Worm (Caenorhabditis elegans) whole organism, mixed stage, embryonic: ENCODE measurements around the gene spat-1.

Experiments
- M03D4.4 ChIP-seq: sonication (generic microtip); optimal IDR thresholded peaks from 2 replicates; lab custom pipeline; 2017; ENCODE audit warnings: mild to moderate bottlenecking, missing genetic modification characterization, missing compliant biosample characterization
- blmp-1 ChIP-seq: fragments of 150-350 bp; optimal IDR thresholded peaks from 2 replicates; lab custom pipeline; 2014; ENCODE audit warnings: missing biosample characterization, missing genetic modification characterization
- ceh-39 ChIP-seq: fragments of 150-350 bp; optimal IDR thresholded peaks from 2 replicates; lab custom pipeline; 2014; ENCODE audit warnings: missing biosample characterization, missing genetic modification characterization
- ceh-43 ChIP-seq: fragments of 200-800 bp; sonication (Bioruptor generic); optimal IDR thresholded peaks from 2 replicates; lab custom pipeline; 2018; ENCODE audit warnings: mild to moderate bottlenecking, missing genetic modification characterization, moderate library complexity, missing compliant biosample characterization
- ceh-83 ChIP-seq: fragments of 200-800 bp; sonication (Bioruptor generic); optimal IDR thresholded peaks from 2 replicates; lab custom pipeline; 2018; ENCODE audit warnings: mild to moderate bottlenecking, missing genetic modification characterization, missing compliant biosample characterization
- ces-1 ChIP-seq: fragments of 150-350 bp; optimal IDR thresholded peaks from 2 replicates; lab custom pipeline; 2014; ENCODE audit warnings: missing biosample characterization, missing genetic modification reagents, missing genetic modification characterization
- cnd-1 ChIP-seq: fragments of 200-800 bp; sonication (Bioruptor generic); optimal IDR thresholded peaks from 2 replicates; lab custom pipeline; 2018; ENCODE audit warnings: mild to moderate bottlenecking, missing genetic modification characterization, missing compliant biosample characterization
- drap-1 ChIP-seq: fragments of 200-800 bp; sonication (Bioruptor generic); optimal IDR thresholded peaks from 3 replicates; lab custom pipeline; 2018; ENCODE audit warnings: mild to moderate bottlenecking, missing genetic modification characterization, missing compliant biosample characterization
- elt-1 ChIP-seq: sonication (generic microtip); optimal IDR thresholded peaks from 2 replicates; lab custom pipeline; 2017; ENCODE audit warnings: missing genetic modification characterization, mild to moderate bottlenecking, missing compliant biosample characterization, antibody characterized with exemption, moderate library complexity, borderline replicate concordance; ENCODE audit not compliant: insufficient read depth
- elt-3 ChIP-seq: fragments of 150-350 bp; optimal IDR thresholded peaks from 2 replicates; lab custom pipeline; 2014; ENCODE audit warnings: missing biosample characterization, missing genetic modification characterization
- flh-1 ChIP-seq: fragments of 200-800 bp; sonication (Bioruptor generic); optimal IDR thresholded peaks from 2 replicates; lab custom pipeline; 2018; ENCODE audit warnings: mild to moderate bottlenecking, missing genetic modification characterization, moderate library complexity, missing compliant biosample characterization
- ham-2 ChIP-seq: fragments of 200-800 bp; sonication (Bioruptor generic); optimal IDR thresholded peaks from 2 replicates; lab custom pipeline; 2018; ENCODE audit warnings: mild to moderate bottlenecking, missing genetic modification characterization, missing compliant biosample characterization
- lin-13 ChIP-seq: fragments of 150-350 bp; optimal IDR thresholded peaks from 2 replicates; lab custom pipeline; 2014; ENCODE audit warnings: missing biosample characterization, missing genetic modification characterization
- lin-32 ChIP-seq: fragments of 200-800 bp; sonication (Bioruptor generic); optimal IDR thresholded peaks from 2 replicates; lab custom pipeline; 2018; ENCODE audit warnings: mild to moderate bottlenecking, missing genetic modification characterization, missing compliant biosample characterization
- lsy-2 ChIP-seq: fragments of 150-350 bp; optimal IDR thresholded peaks from 2 replicates; lab custom pipeline; 2014; ENCODE audit warnings: missing biosample characterization, missing genetic modification characterization
- mep-1 ChIP-seq: fragments of 150-350 bp; optimal IDR thresholded peaks from 2 replicates; lab custom pipeline; 2017; ENCODE audit warnings: missing biosample characterization, missing genetic modification reagents, missing genetic modification characterization, inconsistent platforms
- mls-2 ChIP-seq: sonication (generic microtip); optimal IDR thresholded peaks from 2 replicates; lab custom pipeline; 2016; ENCODE audit warnings: mild to moderate bottlenecking, missing genetic modification characterization, moderate library complexity, missing compliant biosample characterization
- nhr-12 ChIP-seq: fragments of 150-350 bp; optimal IDR thresholded peaks from 2 replicates; lab custom pipeline; 2014; ENCODE audit warnings: missing biosample characterization, missing genetic modification characterization
- nhr-2 ChIP-seq: fragments of 150-350 bp; optimal IDR thresholded peaks from 2 replicates; lab custom pipeline; 2014; ENCODE audit warnings: missing biosample characterization, missing genetic modification characterization
- nhr-237 ChIP-seq: fragments of 150-350 bp; optimal IDR thresholded peaks from 2 replicates; lab custom pipeline; 2014; ENCODE audit warnings: missing biosample characterization, missing genetic modification characterization
- nhr-28 ChIP-seq: fragments of 150-350 bp; optimal IDR thresholded peaks from 2 replicates; lab custom pipeline; 2014; ENCODE audit warnings: missing biosample characterization, missing genetic modification characterization
- nhr-76 ChIP-seq: sonication (generic microtip); optimal IDR thresholded peaks from 2 replicates; lab custom pipeline; 2017; ENCODE audit warnings: missing biosample characterization, missing genetic modification characterization
- pha-4 ChIP-seq: fragments of 150-350 bp; optimal IDR thresholded peaks from 2 replicates; lab custom pipeline; 2018; ENCODE audit warnings: missing biosample characterization, missing genetic modification reagents, missing genetic modification characterization
- sem-2 ChIP-seq: fragments of 200-800 bp; sonication (Bioruptor generic); optimal IDR thresholded peaks from 2 replicates; lab custom pipeline; 2018; ENCODE audit warnings: mild to moderate bottlenecking, missing genetic modification characterization, missing compliant biosample characterization
- snpc-4 ChIP-seq: fragments of 150-350 bp; optimal IDR thresholded peaks from 2 replicates; lab custom pipeline; 2014; ENCODE audit warnings: missing biosample characterization, missing genetic modification characterization
- sptf-1 ChIP-seq: sonication (generic microtip); optimal IDR thresholded peaks from 2 replicates; lab custom pipeline; 2017; ENCODE audit warnings: mild to moderate bottlenecking, missing genetic modification characterization, moderate library complexity, missing compliant biosample characterization
- tbx-8 ChIP-seq: fragments of 200-800 bp; sonication (Bioruptor generic); optimal IDR thresholded peaks from 2 replicates; lab custom pipeline; 2018; ENCODE audit warnings: mild to moderate bottlenecking, missing genetic modification characterization, moderate library complexity, missing compliant biosample characterization
- unc-120 ChIP-seq: sonication (generic microtip); optimal IDR thresholded peaks from 2 replicates; lab custom pipeline; 2017; ENCODE audit warnings: missing genetic modification characterization, missing compliant biosample characterization; ENCODE audit not compliant: poor library complexity, severe bottlenecking
- unc-39 ChIP-seq: fragments of 150-350 bp; optimal IDR thresholded peaks from 2 replicates; lab custom pipeline; 2014; ENCODE audit warnings: missing biosample characterization, missing genetic modification characterization
- unc-62 ChIP-seq: fragments of 150-350 bp; optimal IDR thresholded peaks from 2 replicates; lab custom pipeline; 2014; ENCODE audit warnings: missing biosample characterization, missing genetic modification reagents, missing genetic modification characterization
- zip-8 ChIP-seq: fragments of 150-350 bp; optimal IDR thresholded peaks from 2 replicates; lab custom pipeline; 2014; ENCODE audit warnings: missing biosample characterization, missing genetic modification characterization
- ztf-11 ChIP-seq: fragments of 150-350 bp; optimal IDR thresholded peaks from 2 replicates; lab custom pipeline; 2014; ENCODE audit warnings: missing biosample characterization, missing genetic modification characterization

Gene spat-1

DNA sequence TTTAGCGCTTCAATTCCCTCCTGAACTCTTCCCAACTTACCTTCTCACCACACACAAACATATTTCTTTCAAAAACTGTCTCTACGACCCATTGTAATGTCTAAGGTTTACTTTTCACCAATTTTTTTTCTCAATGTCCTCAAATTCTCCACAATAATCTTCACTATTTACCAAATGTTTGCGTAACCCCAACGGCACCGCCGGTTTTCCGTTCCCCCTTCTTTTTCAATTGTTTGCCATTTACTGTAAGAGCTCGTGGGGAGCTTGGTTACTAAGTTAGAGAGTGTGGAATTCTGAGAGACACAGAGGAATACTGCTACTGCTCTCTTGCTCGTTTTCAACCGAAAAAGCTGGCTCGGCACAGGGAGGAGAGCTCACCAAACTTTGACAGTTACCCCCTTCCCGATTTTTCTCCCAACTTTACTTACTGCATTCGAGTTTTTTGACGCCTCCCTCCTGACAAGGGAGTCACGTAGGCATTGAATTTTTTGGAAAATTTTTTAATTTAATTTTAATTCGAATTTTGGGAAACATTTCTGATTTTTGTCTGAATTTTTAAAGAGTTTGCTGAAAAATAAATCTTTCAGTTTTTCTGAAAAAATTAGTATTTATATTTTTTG lies 42.1 kb downstream of the spat-1 start:
- TF ChIP-seq cnd-1 (tag; lab: Kevin White, UChicago) (no peak), flh-1 (GFP tag; lab: Kevin White, UChicago) (no peak), lsy-2 (tag; lab: Kevin White, UChicago) (no peak), sptf-1 (tag; lab: Kevin White, UChicago) (no peak), pha-4 (tag; lab: Kevin White, UChicago) (no peak), unc-120 (tag; lab: Kevin White, UChicago) (no peak), mls-2 (tag; lab: Kevin White, UChicago) (no peak), lin-13 (tag; lab: Kevin White, UChicago) (no peak), drap-1 (GFP tag; lab: Kevin White, UChicago) (no peak), tbx-8 (GFP tag; lab: Kevin White, UChicago) (no peak), zip-8 (tag; lab: Kevin White, UChicago) (no peak), nhr-237 (no peak), nhr-12 (tag; lab: Kevin White, UChicago) (no peak), lin-32 (GFP tag; lab: Kevin White, UChicago) (no peak), unc-62 (GFP tag; lab: Kevin White, UChicago) (no peak), sem-2 (no peak)

DNA sequence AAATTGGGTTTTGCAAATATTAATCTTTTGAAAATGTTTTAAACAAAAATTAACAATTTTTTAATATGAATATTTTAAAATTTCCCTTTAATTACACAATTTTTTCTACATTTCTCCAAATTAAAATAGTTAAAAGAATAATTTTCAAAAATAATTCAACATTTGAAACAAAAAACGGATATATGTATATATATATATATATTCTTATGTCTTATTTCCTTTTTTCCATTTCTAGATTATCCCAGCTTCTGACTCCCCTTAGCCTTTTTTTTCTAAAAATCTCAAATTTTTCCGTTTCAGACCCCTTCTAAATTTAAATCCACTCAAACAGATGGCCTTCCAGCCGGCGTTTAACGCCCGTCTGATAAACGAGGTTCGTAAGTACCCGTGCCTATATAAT lies 44.8 kb downstream of the spat-1 start, which contains the start of gene madf-5:
madf-5 (plus strand) TSS at position 301 of the 400 bp plus-strand sequence.
- TF ChIP-seq snpc-4 (tag; lab: Kevin White, UChicago), result no peak
- TF ChIP-seq ces-1 (GFP tag; lab: Kevin White, UChicago), result no peak
- TF ChIP-seq sptf-1 (tag; lab: Kevin White, UChicago), result no peak
- no peak for TF ChIP-seq unc-62 (GFP tag; lab: Kevin White, UChicago)
- TF ChIP-seq nhr-12 (tag; lab: Kevin White, UChicago), result no peak
- TF ChIP-seq ceh-43 (GFP tag; lab: Kevin White, UChicago), result no peak
- no peak for TF ChIP-seq cnd-1 (tag; lab: Kevin White, UChicago)

DNA sequence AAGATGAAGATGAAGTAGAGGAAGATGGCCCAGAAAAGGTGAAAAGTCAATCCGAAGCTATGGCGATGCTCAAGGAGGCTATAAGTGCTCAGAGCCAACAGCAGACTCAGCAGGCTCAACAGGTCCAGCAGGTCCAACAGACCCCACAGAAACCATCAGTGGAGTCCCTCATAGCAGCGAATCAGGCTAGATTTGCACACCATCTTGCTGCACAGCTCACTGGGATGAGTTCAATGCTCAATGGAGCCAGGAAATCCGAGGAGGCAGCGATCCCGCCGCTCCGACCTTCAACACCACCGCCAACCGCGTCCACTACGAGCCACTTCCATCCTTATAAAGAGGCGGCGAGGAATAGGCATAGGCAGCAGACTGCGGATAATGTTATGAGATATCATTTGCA lies 46.2 kb downstream of the spat-1 start:
- TF ChIP-seq elt-1 (tag; lab: Kevin White, UChicago), result no peak
- no peak for TF ChIP-seq zip-8 (tag; lab: Kevin White, UChicago)
- TF ChIP-seq sem-2, result no peak
- TF ChIP-seq ces-1 (GFP tag; lab: Kevin White, UChicago), result no peak
- TF ChIP-seq flh-1 (GFP tag; lab: Kevin White, UChicago), result no peak
- TF ChIP-seq tbx-8 (GFP tag; lab: Kevin White, UChicago), result no peak
- TF ChIP-seq snpc-4 (tag; lab: Kevin White, UChicago), result no peak
- no peak for TF ChIP-seq nhr-237
- no peak for TF ChIP-seq ztf-11 (tag; lab: Kevin White, UChicago)
- TF ChIP-seq unc-120 (tag; lab: Kevin White, UChicago), result no peak
- no peak for TF ChIP-seq ceh-39 (tag; lab: Kevin White, UChicago)
- TF ChIP-seq ceh-43 (GFP tag; lab: Kevin White, UChicago), result no peak

DNA sequence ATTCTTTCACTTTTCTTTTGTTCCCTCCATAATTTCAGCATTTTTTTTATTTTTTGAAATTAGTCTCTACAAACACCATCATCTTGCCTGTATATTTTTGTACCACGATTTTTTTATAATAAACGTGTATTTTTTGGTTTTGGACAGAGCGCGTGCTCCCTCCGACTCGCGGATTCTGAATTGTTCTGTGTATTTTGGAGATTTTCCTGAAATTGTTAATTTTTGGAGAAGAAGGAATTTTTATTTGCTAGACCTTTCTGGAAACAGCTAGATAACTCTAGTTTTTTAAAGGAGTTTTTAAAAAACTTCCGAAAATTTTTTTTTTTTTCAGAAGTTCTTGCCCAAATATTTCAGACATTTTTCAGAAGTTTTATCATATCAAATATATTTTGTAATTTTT lies 47.9 kb downstream of the spat-1 start, which contains the start of gene C01G12.13:
C01G12.13 (plus strand) TSS at position 301 of the 400 bp plus-strand sequence.
- TF ChIP-seq ces-1 (GFP tag; lab: Kevin White, UChicago), result no peak
- TF ChIP-seq nhr-28 (tag; lab: Kevin White, UChicago), result no peak
- no peak for TF ChIP-seq nhr-2 (tag; lab: Kevin White, UChicago)
- no peak for TF ChIP-seq ham-2 (GFP tag; lab: Kevin White, UChicago)
- TF ChIP-seq lin-13 (tag; lab: Kevin White, UChicago), result no peak
- no peak for TF ChIP-seq nhr-76 (tag; lab: Kevin White, UChicago)
- TF ChIP-seq unc-62 (GFP tag; lab: Kevin White, UChicago), result no peak
- no peak for TF ChIP-seq M03D4.4
- no peak for TF ChIP-seq ceh-39 (tag; lab: Kevin White, UChicago)
- no peak for TF ChIP-seq unc-120 (tag; lab: Kevin White, UChicago)
- TF ChIP-seq mls-2 (tag; lab: Kevin White, UChicago), result no peak
- no peak for TF ChIP-seq lsy-2 (tag; lab: Kevin White, UChicago)
- no peak for TF ChIP-seq elt-3 (tag; lab: Kevin White, UChicago)

DNA sequence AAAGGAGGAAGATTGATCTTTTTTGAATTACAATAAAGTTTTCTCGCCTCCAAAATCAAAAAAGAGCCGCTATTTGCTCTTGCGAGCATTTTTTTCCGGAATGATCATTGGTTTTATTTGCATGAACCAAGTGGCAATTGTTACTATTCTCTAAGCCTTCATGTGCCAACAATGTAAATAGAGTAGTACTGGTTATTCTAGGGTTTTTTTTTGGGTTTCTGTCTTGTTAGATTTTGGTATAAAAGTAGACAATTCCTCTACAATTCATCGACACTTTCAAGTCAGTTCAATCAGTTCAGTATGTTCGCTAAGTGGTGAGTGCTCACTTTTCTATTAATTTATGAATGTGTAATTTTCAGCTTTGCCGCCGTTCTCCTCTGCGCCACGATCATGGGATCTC lies 49.5 kb downstream of the spat-1 start, which contains the start of gene nspb-7:
nspb-7 (plus strand) TSS at position 301 of the 400 bp plus-strand sequence.
- no peak for TF ChIP-seq sem-2
- TF ChIP-seq mep-1 (tag; lab: Kevin White, UChicago), result no peak
- TF ChIP-seq ces-1 (GFP tag; lab: Kevin White, UChicago), result no peak
- no peak for TF ChIP-seq nhr-76 (tag; lab: Kevin White, UChicago)
- TF ChIP-seq ham-2 (GFP tag; lab: Kevin White, UChicago), result no peak
- no peak for TF ChIP-seq M03D4.4
- TF ChIP-seq lsy-2 (tag; lab: Kevin White, UChicago), result no peak
- no peak for TF ChIP-seq cnd-1 (tag; lab: Kevin White, UChicago)
- no peak for TF ChIP-seq blmp-1 (tag; lab: Kevin White, UChicago)
- TF ChIP-seq lin-13 (tag; lab: Kevin White, UChicago), result no peak
- no peak for TF ChIP-seq pha-4 (tag; lab: Kevin White, UChicago)
- no peak for TF ChIP-seq elt-3 (tag; lab: Kevin White, UChicago)
- no peak for TF ChIP-seq snpc-4 (tag; lab: Kevin White, UChicago)
- TF ChIP-seq ceh-43 (GFP tag; lab: Kevin White, UChicago), result no peak
- no peak for TF ChIP-seq ceh-83 (GFP tag; lab: Kevin White, UChicago)
- no peak for TF ChIP-seq unc-39 (tag; lab: Kevin White, UChicago)
